Worm (Caenorhabditis elegans) whole organism, mixed stage, embryonic: ENCODE results near the gene K09F6.6.

Experiments used
- ceh-39 ChIP-seq: fragments of 150-350 bp; optimal IDR thresholded peaks from 2 replicates; lab custom pipeline; 2014; ENCODE audit warnings: missing biosample characterization, missing genetic modification characterization
- ces-1 ChIP-seq: fragments of 150-350 bp; optimal IDR thresholded peaks from 2 replicates; lab custom pipeline; 2014; ENCODE audit warnings: missing biosample characterization, missing genetic modification reagents, missing genetic modification characterization
- elt-1 ChIP-seq: sonication (generic microtip); optimal IDR thresholded peaks from 2 replicates; lab custom pipeline; 2017; ENCODE audit warnings: missing genetic modification characterization, mild to moderate bottlenecking, missing compliant biosample characterization, antibody characterized with exemption, moderate library complexity, borderline replicate concordance; ENCODE audit not compliant: insufficient read depth
- elt-3 ChIP-seq: fragments of 150-350 bp; optimal IDR thresholded peaks from 2 replicates; lab custom pipeline; 2014; ENCODE audit warnings: missing biosample characterization, missing genetic modification characterization
- hlh-1 ChIP-seq: fragments of 150-350 bp; optimal IDR thresholded peaks from 2 replicates; lab custom pipeline; 2014; ENCODE audit warnings: missing biosample characterization, missing genetic modification reagents, missing genetic modification characterization
- lin-13 ChIP-seq: fragments of 150-350 bp; optimal IDR thresholded peaks from 2 replicates; lab custom pipeline; 2014; ENCODE audit warnings: missing biosample characterization, missing genetic modification characterization
- mab-5 ChIP-seq: fragments of 150-350 bp; optimal IDR thresholded peaks from 2 replicates; lab custom pipeline; 2014; ENCODE audit warnings: missing biosample characterization, missing genetic modification characterization
- nhr-12 ChIP-seq: fragments of 150-350 bp; optimal IDR thresholded peaks from 2 replicates; lab custom pipeline; 2014; ENCODE audit warnings: missing biosample characterization, missing genetic modification characterization
- nhr-237 ChIP-seq: fragments of 150-350 bp; optimal IDR thresholded peaks from 2 replicates; lab custom pipeline; 2014; ENCODE audit warnings: missing biosample characterization, missing genetic modification characterization
- snpc-4 ChIP-seq: fragments of 150-350 bp; optimal IDR thresholded peaks from 2 replicates; lab custom pipeline; 2014; ENCODE audit warnings: missing biosample characterization, missing genetic modification characterization
- unc-39 ChIP-seq: fragments of 150-350 bp; optimal IDR thresholded peaks from 2 replicates; lab custom pipeline; 2014; ENCODE audit warnings: missing biosample characterization, missing genetic modification characterization
- unc-62 ChIP-seq: fragments of 150-350 bp; optimal IDR thresholded peaks from 2 replicates; lab custom pipeline; 2014; ENCODE audit warnings: missing biosample characterization, missing genetic modification reagents, missing genetic modification characterization
- ztf-11 ChIP-seq: fragments of 150-350 bp; optimal IDR thresholded peaks from 2 replicates; lab custom pipeline; 2014; ENCODE audit warnings: missing biosample characterization, missing genetic modification characterization

DNA sequence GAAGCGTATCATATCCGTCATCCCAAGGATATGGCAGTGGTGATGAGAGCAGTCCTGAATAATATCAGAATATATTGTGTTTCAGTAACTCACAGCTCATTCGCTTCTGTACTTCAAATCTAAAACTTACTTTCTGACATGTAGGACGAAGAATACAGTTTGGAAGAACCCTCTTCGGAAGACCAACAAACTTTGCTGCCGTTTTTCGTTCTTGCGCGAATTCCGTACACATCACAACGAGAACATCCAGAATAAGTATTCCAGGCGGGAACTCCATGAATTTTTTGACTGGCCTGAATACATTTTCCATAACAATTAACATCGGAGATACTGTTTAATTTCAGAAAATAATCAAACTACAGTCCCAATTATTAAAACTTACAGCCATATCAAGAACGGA lies 1.7 kb downstream of the K09F6.6 start, which contains the start of gene K09F6.15:
- TF ChIP-seq ceh-39 (tag; lab: Kevin White, UChicago) (no peak), nhr-237 (tag; lab: Kevin White, UChicago) (no peak), lin-13 (tag; lab: Kevin White, UChicago) (no peak), elt-3 (tag; lab: Kevin White, UChicago) (no peak), ztf-11 (tag; lab: Kevin White, UChicago) (no peak), unc-39 (tag; lab: Kevin White, UChicago) (no peak), ces-1 (GFP tag; lab: Kevin White, UChicago) (no peak), snpc-4 (tag; lab: Kevin White, UChicago) (no peak), elt-1 (tag; lab: Kevin White, UChicago) (no peak), mab-5 (no peak), nhr-12 (tag; lab: Kevin White, UChicago) (no peak), unc-62 (GFP tag; lab: Kevin White, UChicago) (no peak), hlh-1 (tag; lab: Kevin White, UChicago) (no peak)
